Worm (Caenorhabditis elegans): ENCODE data around the gene Y45G5AM.9.

Gene Y45G5AM.9

DNA sequence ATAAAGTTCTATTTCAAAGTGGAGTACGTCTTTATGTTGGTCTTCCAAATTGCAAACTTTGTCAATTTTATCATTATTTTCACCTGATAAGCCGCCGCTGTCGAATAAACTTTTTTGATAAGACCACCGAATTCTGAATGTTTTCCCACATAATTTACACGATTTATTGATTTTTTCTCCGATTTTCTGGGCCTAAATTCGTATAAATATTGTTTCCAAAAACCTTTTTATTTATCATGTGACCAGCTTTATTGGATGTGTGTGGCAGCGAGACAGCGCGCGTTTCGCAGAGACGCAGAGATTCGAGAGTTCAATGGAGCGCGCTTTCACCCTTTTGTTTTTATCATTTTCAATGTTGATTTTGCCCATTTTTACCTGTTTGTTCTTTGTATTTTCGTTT, 51.4 kb downstream of the Y45G5AM.9 start (continued):
- peak; percentile 4 for TF ChIP-seq snpc-4 (tag; optimal IDR thresholded peaks at IDR 0.05)
- peak; percentile 95 for TF ChIP-seq C34F6.9 (tag; optimal IDR thresholded peaks at IDR 0.05)
- peak; percentile 77 for TF ChIP-seq unc-55 (GFP tag; optimal IDR thresholded peaks at IDR 0.05)
- peak; percentile 63 for TF ChIP-seq ztf-4 (tag; optimal IDR thresholded peaks at IDR 0.05)
- no peak for TF ChIP-seq ceh-82 (tag; optimal IDR thresholded peaks at IDR 0.05)
- TF ChIP-seq fos-1 (tag; optimal IDR thresholded peaks at IDR 0.05) = peak; percentile 40
- TF ChIP-seq nhr-6 (tag; optimal IDR thresholded peaks at IDR 0.05) = no peak
- TF ChIP-seq nhr-77 (tag; optimal IDR thresholded peaks at IDR 0.05) = no peak
- TF ChIP-seq sma-3 (GFP tag; optimal IDR thresholded peaks at IDR 0.05) = peak; percentile 78

ce11 chrV:4138688-4139087, 55.7 kb downstream of the Y45G5AM.9 start, which contains the start of gene lgc-29:
lgc-29 (plus strand) TSS chrV:4138988.
- TF ChIP-seq mbf-1 (tag; optimal IDR thresholded peaks at IDR 0.05) = no peak
- no peak for TF ChIP-seq mab-5 (tag; optimal IDR thresholded peaks at IDR 0.05)
- no peak for TF ChIP-seq sem-4 (tag; optimal IDR thresholded peaks at IDR 0.05)
- no peak for TF ChIP-seq unc-55 (GFP tag; optimal IDR thresholded peaks at IDR 0.05)
- TF ChIP-seq sma-9 (GFP tag; optimal IDR thresholded peaks at IDR 0.05) = no peak
- no peak for TF ChIP-seq sma-9 (tag; optimal IDR thresholded peaks at IDR 0.05)
- no peak for TF ChIP-seq Y55F3AM.14 (GFP tag; optimal IDR thresholded peaks at IDR 0.05)
- TF ChIP-seq nhr-77 (tag; optimal IDR thresholded peaks at IDR 0.05) = no peak

- TF ChIP-seq mdl-1 (tag; optimal IDR thresholded peaks at IDR 0.05) (no peak), skn-1 (tag; optimal IDR thresholded peaks at IDR 0.05) (no peak), nhr-237 (tag; optimal IDR thresholded peaks at IDR 0.05) (no peak), lsy-2 (tag; optimal IDR thresholded peaks at IDR 0.05) (no peak), nhr-129 (tag; optimal IDR thresholded peaks at IDR 0.05) (no peak), nhr-10 (tag; optimal IDR thresholded peaks at IDR 0.05) (no peak), mbf-1 (tag; optimal IDR thresholded peaks at IDR 0.05) (no peak), ceh-82 (tag; optimal IDR thresholded peaks at IDR 0.05) (no peak), ZK546.5 (tag; optimal IDR thresholded peaks at IDR 0.05) (no peak), elt-3 (tag; optimal IDR thresholded peaks at IDR 0.05) (no peak), ztf-11 (tag; optimal IDR thresholded peaks at IDR 0.05) (no peak)
These were observed 59.7 kb downstream of the Y45G5AM.9 start, which contains the start of gene lgc-1 for ce11 chrV:4134728-4135127. lgc-1 (plus strand) TSS chrV:4135028.

DNA sequence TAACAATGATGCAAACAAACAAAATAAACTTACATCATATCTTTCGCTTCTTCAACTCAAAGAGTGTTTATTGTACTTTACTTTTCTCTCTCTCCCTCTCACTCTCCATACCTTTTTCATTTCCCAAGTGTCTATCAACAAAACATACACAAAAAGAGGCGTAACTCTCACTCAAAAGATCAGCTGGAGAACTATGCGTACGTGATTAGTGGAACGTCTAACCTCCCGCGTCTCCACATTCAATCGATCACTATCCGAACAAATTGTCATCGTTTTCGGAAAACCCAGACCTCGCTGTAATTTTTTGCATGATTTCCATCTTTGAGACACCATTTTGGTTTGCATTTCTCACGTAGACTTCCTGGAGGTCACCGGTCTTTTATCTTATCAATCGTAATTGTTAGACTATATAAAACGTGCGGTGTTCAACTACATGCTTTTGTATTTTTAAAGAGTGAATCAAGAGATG, 62.9 kb downstream of the Y45G5AM.9 start, which contains the start of gene nhr-57:
nhr-57 (plus strand) TSS at position 419 of the 469 bp plus-strand sequence.
- TF ChIP-seq nhr-21 (tag; optimal IDR thresholded peaks at IDR 0.05) (peak; percentile 87), dmd-4 (tag; optimal IDR thresholded peaks at IDR 0.05) (no peak), ceh-82 (tag; optimal IDR thresholded peaks at IDR 0.05) (no peak), peb-1 (tag; optimal IDR thresholded peaks at IDR 0.05) (no peak), mbf-1 (tag; optimal IDR thresholded peaks at IDR 0.05) (no peak), elt-1 (tag; optimal IDR thresholded peaks at IDR 0.05) (no peak), gmeb-1 (tag; optimal IDR thresholded peaks at IDR 0.05) (peak; percentile 62), nhr-10 (tag; optimal IDR thresholded peaks at IDR 0.05) (no peak), mab-5 (tag; optimal IDR thresholded peaks at IDR 0.05) (no peak), lsy-2 (tag; optimal IDR thresholded peaks at IDR 0.05) (no peak), alr-1 (tag; optimal IDR thresholded peaks at IDR 0.05) (no peak), nhr-25 (tag; optimal IDR thresholded peaks at IDR 0.05) (peak; percentile 86), Y55F3AM.14 (GFP tag; optimal IDR thresholded peaks at IDR 0.05) (peak; percentile 86), R02D3.7 (tag; optimal IDR thresholded peaks at IDR 0.05) (no peak), blmp-1 (tag; optimal IDR thresholded peaks at IDR 0.05; ENCODE audit: insufficient read depth) (peak; percentile 72), sma-3 (GFP tag; optimal IDR thresholded peaks at IDR 0.05) (peak; percentile 89), ama-1 (optimal IDR thresholded peaks at IDR 0.05) (no peak), lin-13 (GFP tag; optimal IDR thresholded peaks at IDR 0.05) (peak; percentile 31), ZK546.5 (tag; optimal IDR thresholded peaks at IDR 0.05) (no peak), snpc-4 (tag; optimal IDR thresholded peaks at IDR 0.05) (no peak), nhr-23 (tag; optimal IDR thresholded peaks at IDR 0.05) (no peak), nhr-12 (tag; optimal IDR thresholded peaks at IDR 0.05) (no peak), ceh-16 (tag; optimal IDR thresholded peaks at IDR 0.05) (no peak), nhr-129 (tag; optimal IDR thresholded peaks at IDR 0.05) (peak; percentile 96), ztf-1 (GFP tag; conservative IDR thresholded peaks at IDR 0.05) (no peak), unc-62 (GFP tag; optimal IDR thresholded peaks at IDR 0.05) (no peak), crh-2 (tag; optimal IDR thresholded peaks at IDR 0.05) (peak; percentile 51), aly-2 (tag; optimal IDR thresholded peaks at IDR 0.05) (no peak), lin-39 (tag; optimal IDR thresholded peaks at IDR 0.05) (no peak), nhr-6 (tag; optimal IDR thresholded peaks at IDR 0.05) (peak; percentile 67), nhr-237 (tag; optimal IDR thresholded peaks at IDR 0.05) (no peak), ztf-4 (tag; optimal IDR thresholded peaks at IDR 0.05) (no peak), zag-1 (tag; optimal IDR thresholded peaks at IDR 0.05) (no peak), ztf-11 (tag; optimal IDR thresholded peaks at IDR 0.05) (no peak), fos-1 (tag; optimal IDR thresholded peaks at IDR 0.05) (peak; percentile 73), egl-27 (tag; optimal IDR thresholded peaks at IDR 0.05) (peak; percentile 60), nhr-77 (tag; optimal IDR thresholded peaks at IDR 0.05) (no peak), F13H6.1 (tag; optimal IDR thresholded peaks at IDR 0.05) (peak; percentile 82), lin-11 (tag; optimal IDR thresholded peaks at IDR 0.05) (no peak), elt-3 (tag; optimal IDR thresholded peaks at IDR 0.05) (no peak)

All from whole organism, L2 larva.